Fruit fly (Drosophila melanogaster): ENCODE results near the gene RfC3.

DNA sequence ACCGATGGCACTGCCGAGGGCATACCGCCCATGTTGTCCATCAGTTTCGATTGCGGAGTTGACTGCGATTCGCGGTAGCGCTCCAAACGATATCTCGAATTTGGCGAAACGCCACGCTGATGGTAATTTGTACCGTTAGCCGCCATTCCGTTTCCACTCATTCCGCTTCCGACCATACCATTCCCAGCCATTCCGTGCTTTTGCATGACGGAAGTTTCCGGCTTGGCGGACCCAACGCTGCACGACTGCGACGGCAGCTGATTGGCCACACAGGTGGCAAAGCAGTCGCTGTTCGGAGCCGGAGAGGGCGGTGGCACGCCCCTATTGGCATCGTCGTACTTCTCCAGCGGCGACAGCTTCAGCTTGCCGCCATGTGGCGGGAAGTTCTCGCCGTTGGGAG, 46.7 kb upstream of the RfC3 start:
- TF ChIP-seq Pif1B (GFP tag; optimal IDR thresholded peaks at IDR 0.05) (no peak), D1 (tag; optimal IDR thresholded peaks at IDR 0.05) (no peak), CG15710 (tag; optimal IDR thresholded peaks at IDR 0.05) (no peak), CG4496 (GFP tag; IDR thresholded peaks at IDR 0.05) (no peak), CG10348 (GFP tag; IDR thresholded peaks at IDR 0.05) (no peak), rn (GFP tag; IDR thresholded peaks at IDR 0.05) (no peak), Ets98B (GFP tag; IDR thresholded peaks at IDR 0.05) (no peak), Snoo (tag; optimal IDR thresholded peaks at IDR 0.05) (no peak)
